In genomic region chrX:8572939-8573594, dm6 we compare ENCODE assay signal across 1 fruit fly cellular context.
A peak's percentile ranks its signal among the peaks of the same experiment; 100 is the strongest.
TF ChIP-seq lines count a peak whose summit lies in the region.

spirit (minus strand) TSS chrX:8573593.

TF ChIP-seq in whole organism, prepupa, 60 proteins besides CTCF, POLR2A, EP300 and RAD21 (continued from another document):
- no peak for TF ChIP-seq ss (GFP tag; optimal IDR thresholded peaks at IDR 0.05; lab: Kevin White, UChicago)
- no peak for TF ChIP-seq spab (GFP tag; optimal IDR thresholded peaks at IDR 0.05; lab: Kevin White, UChicago)
- TF ChIP-seq dac (GFP tag; optimal IDR thresholded peaks at IDR 0.05; lab: Kevin White, UChicago), result no peak
- peak; percentile 9 for TF ChIP-seq cyc (GFP tag; optimal IDR thresholded peaks at IDR 0.05; lab: Kevin White, UChicago)
- TF ChIP-seq CG6808 (GFP tag; optimal IDR thresholded peaks at IDR 0.05; lab: Kevin White, UChicago), result no peak
- peak; percentile 39 for TF ChIP-seq Sox102F (GFP tag; optimal IDR thresholded peaks at IDR 0.05; lab: Kevin White, UChicago)
- TF ChIP-seq achi (GFP tag; optimal IDR thresholded peaks at IDR 0.05; lab: Kevin White, UChicago), result no peak
- TF ChIP-seq pdm3 (GFP tag; optimal IDR thresholded peaks at IDR 0.05; lab: Kevin White, UChicago), result no peak
- TF ChIP-seq fkh (GFP tag; optimal IDR thresholded peaks at IDR 0.05; lab: Kevin White, UChicago), result no peak
- TF ChIP-seq dsx (GFP tag; optimal IDR thresholded peaks at IDR 0.05; lab: Kevin White, UChicago; ENCODE audit: poor library complexity, severe bottlenecking), result no peak
- TF ChIP-seq CG32006 (GFP tag; optimal IDR thresholded peaks at IDR 0.05; lab: Kevin White, UChicago), result no peak
- TF ChIP-seq CG4318 (GFP tag; optimal IDR thresholded peaks at IDR 0.05; lab: Kevin White, UChicago), result no peak
- TF ChIP-seq OdsH (GFP tag; optimal IDR thresholded peaks at IDR 0.05; lab: Kevin White, UChicago), result peak; percentile 34
- peak; percentile 16 for TF ChIP-seq CG3919 (GFP tag; optimal IDR thresholded peaks at IDR 0.05; lab: Kevin White, UChicago)
- TF ChIP-seq Eip75B (GFP tag; optimal IDR thresholded peaks at IDR 0.05; lab: Kevin White, UChicago), result no peak
- no peak for TF ChIP-seq Hr38 (GFP tag; optimal IDR thresholded peaks at IDR 0.05; lab: Kevin White, UChicago)
- TF ChIP-seq Eip93F (GFP tag; optimal IDR thresholded peaks at IDR 0.05; lab: Kevin White, UChicago), result no peak
- peak; percentile 59 for TF ChIP-seq topi (GFP tag; optimal IDR thresholded peaks at IDR 0.05; lab: Kevin White, UChicago)
- TF ChIP-seq CG16779 (tag; optimal IDR thresholded peaks at IDR 0.05; lab: Kevin White, UChicago), result no peak
- TF ChIP-seq CG15336 (GFP tag; IDR thresholded peaks at IDR 0.05; lab: Robert Waterston, UW), result peak; percentile 34; the same call in 1 of the 2 replicates
- TF ChIP-seq CG6854 (GFP tag; optimal IDR thresholded peaks at IDR 0.05; lab: Kevin White, UChicago), result no peak
- TF ChIP-seq esn (GFP tag; optimal IDR thresholded peaks at IDR 0.05; lab: Kevin White, UChicago), result peak; percentile 42
- peak; percentile 3 for TF ChIP-seq CG6276 (GFP tag; optimal IDR thresholded peaks at IDR 0.05; lab: Kevin White, UChicago)
- TF ChIP-seq CG34406 (GFP tag; optimal IDR thresholded peaks at IDR 0.05; lab: Kevin White, UChicago), result no peak
- no peak for TF ChIP-seq CG11762 (GFP tag; optimal IDR thresholded peaks at IDR 0.05; lab: Kevin White, UChicago; ENCODE audit: insufficient read depth)
- TF ChIP-seq Eip78C (GFP tag; lab: Kevin White, UChicago), result peak; percentile 74
- no peak for TF ChIP-seq CG11294 (GFP tag; IDR thresholded peaks at IDR 0.05; lab: Robert Waterston, UW)
- TF ChIP-seq acj6 (GFP tag; optimal IDR thresholded peaks at IDR 0.05; lab: Kevin White, UChicago), result no peak
- TF ChIP-seq eg (GFP tag; IDR thresholded peaks at IDR 0.05; lab: Robert Waterston, UW), result peak; percentile 19; the same call in 1 of the 3 replicates
